Fruit fly (Drosophila melanogaster) whole organism, embryonic: ENCODE data around the gene CG6785.

ENCODE experiments used
- Abd-B ChIP-seq: fragments of 200-800 bp; sonication (Bioruptor generic); optimal IDR thresholded peaks from 2 replicates; lab custom pipeline; 2018; ENCODE audit warnings: missing biosample characterization, mild to moderate bottlenecking, missing genetic modification characterization, moderate library complexity
- Atf3 ChIP-seq: fragments of 200-800 bp; sonication (Bioruptor generic); optimal IDR thresholded peaks from 3 replicates; lab custom pipeline; 2016; ENCODE audit warnings: missing biosample characterization, missing genetic modification characterization
- Bteb2 ChIP-seq: fragments of 200-800 bp; sonication (Bioruptor generic); optimal IDR thresholded peaks from 2 replicates; lab custom pipeline; 2016; ENCODE audit warnings: missing biosample characterization, missing genetic modification characterization
- CG10209 ChIP-seq: fragments of 200-800 bp; sonication (Bioruptor generic); optimal IDR thresholded peaks from 3 replicates; lab custom pipeline; 2017; ENCODE audit warnings: missing biosample characterization, mild to moderate bottlenecking, missing genetic modification characterization, missing genetic modification reagents
- CG11247 ChIP-seq: fragments of 200-800 bp; sonication (Bioruptor generic); IDR thresholded peaks from 2 replicates; pipeline ENCODE4 v1.3.6; 2022; ENCODE audit warnings: missing biosample characterization, missing genetic modification characterization
- CG11695 ChIP-seq: fragments of 200-800 bp; sonication (Bioruptor generic); IDR thresholded peaks from 3 replicates; pipeline ENCODE4 v1.3.6; 2022; ENCODE audit warnings: missing biosample characterization, missing genetic modification characterization
- CG12659 ChIP-seq: fragments of 200-800 bp; sonication (Bioruptor generic); optimal IDR thresholded peaks from 3 replicates; lab custom pipeline; 2017; ENCODE audit warnings: mild to moderate bottlenecking, missing biosample characterization, missing genetic modification reagents, missing genetic modification characterization
- CG12942 ChIP-seq: fragments of 200-800 bp; sonication (Bioruptor generic); optimal IDR thresholded peaks from 3 replicates; lab custom pipeline; 2016; ENCODE audit warnings: missing biosample characterization, missing genetic modification characterization
- CG14050 ChIP-seq: fragments of 200-800 bp; sonication (Bioruptor generic); IDR thresholded peaks from 3 replicates; pipeline ENCODE4 v1.3.6; 2022; ENCODE audit warnings: missing biosample characterization, missing genetic modification characterization
- CG1602 ChIP-seq: fragments of 200-800 bp; sonication (Bioruptor generic); optimal IDR thresholded peaks from 3 replicates; lab custom pipeline; 2016; ENCODE audit warnings: missing biosample characterization, missing genetic modification characterization
- CG18599 ChIP-seq: fragments of 200-800 bp; sonication (Bioruptor generic); optimal IDR thresholded peaks from 3 replicates; lab custom pipeline; 2017; ENCODE audit warnings: missing biosample characterization, missing genetic modification characterization, mild to moderate bottlenecking, moderate library complexity, missing genetic modification reagents
- CG2678 ChIP-seq: fragments of 200-800 bp; sonication (Bioruptor generic); optimal IDR thresholded peaks from 3 replicates; lab custom pipeline; 2019; ENCODE audit warnings: missing biosample characterization, mild to moderate bottlenecking, missing genetic modification characterization, moderate library complexity
- CG30020 ChIP-seq: fragments of 200-800 bp; optimal IDR thresholded peaks from 2 replicates; lab custom pipeline; 2019; ENCODE audit warnings: missing biosample characterization, mild to moderate bottlenecking, missing genetic modification characterization, moderate library complexity
- CG30403 ChIP-seq: fragments of 200-800 bp; sonication (Bioruptor generic); optimal IDR thresholded peaks from 3 replicates; lab custom pipeline; 2016; ENCODE audit warnings: missing biosample characterization, missing genetic modification characterization
- CG3065 ChIP-seq: fragments of 200-800 bp; sonication (Bioruptor generic); optimal IDR thresholded peaks from 2 replicates; lab custom pipeline; 2016; ENCODE audit warnings: missing biosample characterization, missing genetic modification characterization
- CG3838 ChIP-seq: fragments of 200-800 bp; sonication (Bioruptor generic); optimal IDR thresholded peaks from 3 replicates; lab custom pipeline; 2016; ENCODE audit warnings: missing biosample characterization, missing genetic modification characterization
- CG42726 ChIP-seq: fragments of 200-800 bp; sonication (Bioruptor generic); IDR thresholded peaks from 2 replicates; pipeline ENCODE4 v1.3.6; 2022; ENCODE audit warnings: missing biosample characterization, missing genetic modification characterization; ENCODE audit not compliant: partially characterized antibody
- CG4707 ChIP-seq: fragments of 200-800 bp; sonication (Bioruptor generic); optimal IDR thresholded peaks from 2 replicates; lab custom pipeline; 2018; ENCODE audit warnings: missing biosample characterization, mild to moderate bottlenecking, missing genetic modification characterization, moderate library complexity
- CG4730 ChIP-seq: fragments of 200-800 bp; sonication (Bioruptor generic); IDR thresholded peaks from 2 replicates; pipeline ENCODE4 v1.3.6; 2022; ENCODE audit warnings: missing biosample characterization, missing genetic modification characterization
- CG5245 ChIP-seq: fragments of 200-800 bp; sonication (Bioruptor generic); optimal IDR thresholded peaks from 3 replicates; lab custom pipeline; 2016; ENCODE audit warnings: missing biosample characterization, missing genetic modification characterization
- CG6765 ChIP-seq: fragments of 200-800 bp; sonication (Bioruptor generic); optimal IDR thresholded peaks from 3 replicates; lab custom pipeline; 2017; ENCODE audit warnings: missing biosample characterization, mild to moderate bottlenecking, missing genetic modification characterization
- CG6813 ChIP-seq: fragments of 200-800 bp; sonication (Bioruptor generic); optimal IDR thresholded peaks from 2 replicates; lab custom pipeline; 2017; ENCODE audit warnings: missing biosample characterization, missing genetic modification characterization, mild to moderate bottlenecking, moderate library complexity, missing genetic modification reagents
- CG7372 ChIP-seq: fragments of 200-800 bp; sonication (Bioruptor generic); IDR thresholded peaks from 2 replicates; pipeline ENCODE4 v1.3.6; 2022; ENCODE audit warnings: missing biosample characterization, missing genetic modification characterization
- CG7786 ChIP-seq: fragments of 200-800 bp; sonication (Bioruptor generic); optimal IDR thresholded peaks from 2 replicates; lab custom pipeline; 2016; ENCODE audit warnings: missing biosample characterization, missing genetic modification characterization
- CG7839 ChIP-seq: fragments of 200-800 bp; sonication (Bioruptor generic); optimal IDR thresholded peaks from 3 replicates; lab custom pipeline; 2018; ENCODE audit warnings: missing biosample characterization, mild to moderate bottlenecking, missing genetic modification characterization, moderate library complexity
- CG8924 ChIP-seq: fragments of 200-800 bp; optimal IDR thresholded peaks from 3 replicates; lab custom pipeline; 2019; ENCODE audit warnings: missing biosample characterization, mild to moderate bottlenecking, missing genetic modification characterization, moderate library complexity
- Dll ChIP-seq: fragments of 200-800 bp; sonication (Bioruptor generic); IDR thresholded peaks from 4 replicates; pipeline ENCODE4 v1.3.6; 2022; ENCODE audit warnings: missing biosample characterization, missing genetic modification characterization; ENCODE audit not compliant: partially characterized antibody
- Fer2 ChIP-seq: fragments of 200-800 bp; sonication (Bioruptor generic); optimal IDR thresholded peaks from 2 replicates; lab custom pipeline; 2018; ENCODE audit warnings: missing biosample characterization, mild to moderate bottlenecking, missing genetic modification characterization, moderate library complexity
- HHEX ChIP-seq: fragments of 200-800 bp; sonication (Bioruptor generic); optimal IDR thresholded peaks from 3 replicates; lab custom pipeline; 2017; ENCODE audit warnings: missing biosample characterization, mild to moderate bottlenecking, missing genetic modification characterization, missing genetic modification reagents
- HLH54F ChIP-seq: fragments of 200-800 bp; sonication (Bioruptor generic); optimal IDR thresholded peaks from 3 replicates; lab custom pipeline; 2016; ENCODE audit warnings: missing biosample characterization, missing genetic modification characterization
- Hr39 ChIP-seq: fragments of >200 bp; optimal IDR thresholded peaks from 2 replicates; lab custom pipeline; 2017
- Optix ChIP-seq: fragments of 200-800 bp; sonication (Bioruptor generic); IDR thresholded peaks from 3 replicates; pipeline ENCODE4 v1.3.6; 2022; ENCODE audit warnings: missing biosample characterization, missing genetic modification characterization
- Poxn ChIP-seq: fragments of 200-800 bp; sonication (Bioruptor generic); IDR thresholded peaks from 2 replicates; pipeline ENCODE4 v1.3.6; 2022; ENCODE audit warnings: missing biosample characterization, missing genetic modification characterization
- Six4 ChIP-seq: fragments of 200-800 bp; sonication (Bioruptor generic); optimal IDR thresholded peaks from 2 replicates; lab custom pipeline; 2016; ENCODE audit warnings: missing biosample characterization, missing genetic modification characterization
- Stat92E ChIP-seq, 3 experiments: fragments of >200 bp in 2 of 3; fragments of 200-800 bp in 1 of 3; sonication (Bioruptor generic) in 1 of 3; optimal IDR thresholded peaks; 2 replicates each; lab custom pipeline; 2017 to 2019; ENCODE audit warnings: missing biosample characterization in 3 of 3, missing genetic modification characterization in 3 of 3, mild to moderate bottlenecking in 1 of 3, moderate library complexity in 1 of 3
- Tbp ChIP-seq: fragments of >200 bp; optimal IDR thresholded peaks from 2 replicates; lab custom pipeline; 2018; ENCODE audit warnings: missing biosample characterization, missing genetic modification characterization
- ara ChIP-seq: fragments of 200-800 bp; sonication (Bioruptor generic); IDR thresholded peaks from 2 replicates; pipeline ENCODE4 v1.3.6; 2022; ENCODE audit warnings: missing biosample characterization, missing genetic modification characterization
- chn ChIP-seq: fragments of 200-800 bp; sonication (Bioruptor generic); optimal IDR thresholded peaks from 2 replicates; lab custom pipeline; 2016; ENCODE audit warnings: missing biosample characterization, missing genetic modification characterization
- dan ChIP-seq: fragments of 200-800 bp; sonication (Bioruptor generic); IDR thresholded peaks from 2 replicates; pipeline ENCODE4 v1.3.6; 2022; ENCODE audit warnings: missing biosample characterization, missing genetic modification characterization
- dpn ChIP-seq, 2 experiments: fragments of 200-800 bp; sonication (Bioruptor generic); optimal IDR thresholded peaks; 3 replicates each; lab custom pipeline; 2016; ENCODE audit warnings: missing biosample characterization in 2 of 2, missing genetic modification characterization in 2 of 2
- fd3F ChIP-seq: fragments of 200-800 bp; sonication (Bioruptor generic); optimal IDR thresholded peaks from 2 replicates; lab custom pipeline; 2018; ENCODE audit warnings: missing biosample characterization, mild to moderate bottlenecking, missing genetic modification characterization, moderate library complexity
- jing ChIP-seq: fragments of 200-800 bp; sonication (Bioruptor generic); optimal IDR thresholded peaks from 2 replicates; lab custom pipeline; 2018; ENCODE audit warnings: missing biosample characterization, mild to moderate bottlenecking, missing genetic modification characterization
- ken ChIP-seq: fragments of 200-800 bp; sonication (Bioruptor generic); IDR thresholded peaks from 3 replicates; pipeline ENCODE4 v1.3.6; 2022; ENCODE audit warnings: missing biosample characterization, missing genetic modification characterization
- nom ChIP-seq: fragments of 200-800 bp; sonication (Bioruptor generic); optimal IDR thresholded peaks from 2 replicates; lab custom pipeline; 2017; ENCODE audit warnings: missing biosample characterization, missing genetic modification characterization, mild to moderate bottlenecking, moderate library complexity, missing genetic modification reagents
- p53 ChIP-seq: fragments of 200-800 bp; sonication (Bioruptor generic); optimal IDR thresholded peaks from 2 replicates; lab custom pipeline; 2016; ENCODE audit warnings: missing biosample characterization, missing genetic modification characterization
- pum ChIP-seq: fragments of 200-800 bp; sonication (Bioruptor generic); optimal IDR thresholded peaks from 2 replicates; lab custom pipeline; 2016; ENCODE audit warnings: missing biosample characterization, missing genetic modification characterization
- sens-2 ChIP-seq: fragments of 200-800 bp; sonication (Bioruptor generic); IDR thresholded peaks from 2 replicates; pipeline ENCODE4 v1.3.6; 2022; ENCODE audit warnings: missing biosample characterization, missing genetic modification characterization
- usp ChIP-seq: fragments of >200 bp; optimal IDR thresholded peaks from 2 replicates; lab custom pipeline; 2017; ENCODE audit warnings: missing biosample characterization, missing genetic modification characterization
- vfl ChIP-seq: fragments of 200-800 bp; sonication (Bioruptor generic); optimal IDR thresholded peaks from 2 replicates; lab custom pipeline; 2016; ENCODE audit warnings: missing biosample characterization, missing genetic modification characterization
- zf30C ChIP-seq: fragments of 200-800 bp; sonication (Bioruptor generic); optimal IDR thresholded peaks from 3 replicates; lab custom pipeline; 2018; ENCODE audit warnings: missing biosample characterization, mild to moderate bottlenecking, missing genetic modification characterization

The CG6785 gene

dm6 chr2L:12002922-12003791, 41.8 kb downstream of the CG6785 start (continued):
- TF ChIP-seq CG4707 (GFP tag; lab: Kevin White, UChicago) (peak; percentile 100), dan (GFP tag; lab: Robert Waterston, UW) (no peak), CG5245 (GFP tag; lab: Kevin White, UChicago) (no peak), ken (GFP tag; lab: Robert Waterston, UW) (no peak), CG7839 (tag; lab: Kevin White, UChicago) (peak; percentile 50), fd3F (GFP tag; lab: Kevin White, UChicago) (peak; percentile 30), CG14050 (GFP tag; lab: Robert Waterston, UW) (no peak), CG30020 (tag; lab: Kevin White, UChicago) (no peak), CG30403 (GFP tag; lab: Kevin White, UChicago) (peak; percentile 55), sens-2 (GFP tag; lab: Robert Waterston, UW) (no peak), CG7372 (GFP tag; lab: Robert Waterston, UW) (no peak), CG3838 (GFP tag; lab: Kevin White, UChicago) (no peak), CG12659 (peak; percentile 44), HHEX (GFP tag; lab: Kevin White, UChicago) (peak; percentile 25), Dll (GFP tag; lab: Robert Waterston, UW) (no peak), CG2678 (peak; percentile 49), Tbp (GFP tag; lab: Kevin White, UChicago) (no peak), CG3065 (GFP tag; lab: Kevin White, UChicago) (peak; percentile 75), HLH54F (GFP tag; lab: Kevin White, UChicago) (peak; percentile 29), Hr39 (lab: Kevin White, UChicago) (no peak), CG8924 (tag; lab: Kevin White, UChicago) (peak; percentile 8), chn (peak; percentile 74), Stat92E (GFP tag; optimal IDR thresholded peaks at IDR 0.05; lab: Kevin White, UChicago) (no peak), vfl (GFP tag; lab: Kevin White, UChicago) (no peak), dpn (GFP tag; optimal IDR thresholded peaks at IDR 0.05; lab: Kevin White, UChicago) (peak; percentile 38 to 41), Fer2 (no peak), p53 (GFP tag; lab: Kevin White, UChicago) (peak; percentile 68), Abd-B (GFP tag; lab: Kevin White, UChicago) (no peak), CG12942 (GFP tag; lab: Kevin White, UChicago) (no peak), CG11247 (GFP tag; lab: Robert Waterston, UW) (no peak), CG10209 (GFP tag; lab: Kevin White, UChicago) (peak; percentile 39), usp (no peak), Poxn (GFP tag; lab: Robert Waterston, UW) (no peak), ara (GFP tag; lab: Robert Waterston, UW) (no peak), CG1602 (GFP tag; lab: Kevin White, UChicago) (peak; percentile 22), zf30C (GFP tag; lab: Kevin White, UChicago) (no peak), CG4730 (GFP tag; lab: Robert Waterston, UW) (no peak), CG6765 (peak; percentile 15), nom (GFP tag; lab: Kevin White, UChicago) (peak; percentile 60), pum (no peak), Atf3 (GFP tag; lab: Kevin White, UChicago) (no peak), Six4 (GFP tag; lab: Kevin White, UChicago) (peak; percentile 24), CG11695 (GFP tag; lab: Robert Waterston, UW) (no peak), Optix (GFP tag; lab: Robert Waterston, UW) (no peak), CG18599 (GFP tag; lab: Kevin White, UChicago) (peak; percentile 58), Bteb2 (GFP tag; lab: Kevin White, UChicago) (no peak), CG7786 (peak; percentile 15), jing (GFP tag; lab: Kevin White, UChicago) (no peak), CG6813 (GFP tag; lab: Kevin White, UChicago) (no peak), CG42726 (no peak)
